Fruit fly (Drosophila melanogaster) whole organism, pupa: ENCODE results near the gene Eig71Ej.

Source experiments
- CG10348 ChIP-seq: fragments of 200-800 bp; sonication (Bioruptor generic); IDR thresholded peaks from 2 replicates; pipeline ENCODE4 v1.3.6; 2022; ENCODE audit warnings: missing biosample characterization, missing genetic modification characterization
- CG12605 ChIP-seq: fragments of 200-800 bp; sonication (Bioruptor generic); IDR thresholded peaks from 2 replicates; pipeline ENCODE4 v1.3.6; 2022; ENCODE audit warnings: missing biosample characterization, missing genetic modification characterization
- CG13204 ChIP-seq: fragments of 200-800 bp; sonication (Bioruptor generic); optimal IDR thresholded peaks from 2 replicates; lab custom pipeline; 2018; ENCODE audit warnings: missing biosample characterization, mild to moderate bottlenecking, missing genetic modification characterization, moderate library complexity
- CG14655 ChIP-seq: fragments of 200-800 bp; sonication (Bioruptor generic); optimal IDR thresholded peaks from 3 replicates; lab custom pipeline; 2017; ENCODE audit warnings: mild to moderate bottlenecking, missing biosample characterization, missing genetic modification reagents, missing genetic modification characterization
- CG15710 ChIP-seq: fragments of 200-800 bp; sonication (Bioruptor generic); optimal IDR thresholded peaks from 2 replicates; lab custom pipeline; 2018; ENCODE audit warnings: missing biosample characterization, mild to moderate bottlenecking, missing genetic modification characterization, moderate library complexity
- CG17806 ChIP-seq: fragments of 200-800 bp; sonication (Bioruptor generic); optimal IDR thresholded peaks from 2 replicates; lab custom pipeline; 2018; ENCODE audit warnings: missing biosample characterization, mild to moderate bottlenecking, missing genetic modification characterization, moderate library complexity
- CG32121 ChIP-seq: fragments of 200-800 bp; sonication (Bioruptor generic); IDR thresholded peaks from 2 replicates; pipeline ENCODE4 v1.3.6; 2022; ENCODE audit warnings: missing biosample characterization, missing genetic modification characterization
- CG34367 ChIP-seq: fragments of 200-800 bp; sonication (Bioruptor generic); optimal IDR thresholded peaks from 2 replicates; lab custom pipeline; 2018; ENCODE audit warnings: missing biosample characterization, mild to moderate bottlenecking, missing genetic modification characterization
- CG4496 ChIP-seq: fragments of 200-800 bp; sonication (Bioruptor generic); IDR thresholded peaks from 3 replicates; pipeline ENCODE4 v1.3.6; 2022; ENCODE audit warnings: missing biosample characterization, missing genetic modification characterization
- CG8159 ChIP-seq: fragments of 200-800 bp; sonication (Bioruptor generic); optimal IDR thresholded peaks from 3 replicates; lab custom pipeline; 2018; ENCODE audit warnings: missing biosample characterization, mild to moderate bottlenecking, missing genetic modification characterization, moderate library complexity
- CG8301 ChIP-seq: fragments of 200-800 bp; sonication (Bioruptor generic); optimal IDR thresholded peaks from 2 replicates; lab custom pipeline; 2018; ENCODE audit warnings: missing biosample characterization, mild to moderate bottlenecking, missing genetic modification characterization
- CG9948 ChIP-seq: fragments of 200-800 bp; sonication (Bioruptor generic); optimal IDR thresholded peaks from 2 replicates; lab custom pipeline; 2018; ENCODE audit warnings: missing biosample characterization, mild to moderate bottlenecking, missing genetic modification characterization, moderate library complexity
- D1 ChIP-seq: fragments of 200-800 bp; sonication (Bioruptor generic); optimal IDR thresholded peaks from 2 replicates; lab custom pipeline; 2018; ENCODE audit warnings: missing biosample characterization, mild to moderate bottlenecking, missing genetic modification characterization, moderate library complexity
- EcR ChIP-seq: fragments of 200-800 bp; sonication (Bioruptor generic); optimal IDR thresholded peaks from 3 replicates; lab custom pipeline; 2019; ENCODE audit warnings: missing biosample characterization, missing genetic modification characterization, mild to moderate bottlenecking, moderate library complexity, missing genetic modification reagents
- Ets98B ChIP-seq: fragments of 200-800 bp; sonication (Bioruptor generic); IDR thresholded peaks from 2 replicates; pipeline ENCODE4 v1.3.6; 2022; ENCODE audit warnings: missing biosample characterization, missing genetic modification characterization
- Pif1A ChIP-seq: fragments of 200-800 bp; sonication (Bioruptor generic); optimal IDR thresholded peaks from 3 replicates; lab custom pipeline; 2016; ENCODE audit warnings: missing biosample characterization, missing genetic modification characterization
- Pif1B ChIP-seq: fragments of 200-800 bp; sonication (Bioruptor generic); optimal IDR thresholded peaks from 3 replicates; lab custom pipeline; 2016; ENCODE audit warnings: missing biosample characterization, missing genetic modification characterization
- Snoo ChIP-seq: fragments of 200-800 bp; sonication (Bioruptor generic); optimal IDR thresholded peaks from 3 replicates; lab custom pipeline; 2017; ENCODE audit warnings: missing biosample characterization, mild to moderate bottlenecking, missing genetic modification characterization, inconsistent platforms
- fd96Ca ChIP-seq: fragments of 200-800 bp; sonication (Bioruptor generic); IDR thresholded peaks from 3 replicates; pipeline ENCODE4 v1.3.6; 2022; ENCODE audit warnings: missing biosample characterization, missing genetic modification characterization
- gl ChIP-seq: fragments of 200-800 bp; sonication (Bioruptor generic); optimal IDR thresholded peaks from 2 replicates; lab custom pipeline; 2018; ENCODE audit warnings: missing biosample characterization, mild to moderate bottlenecking, missing genetic modification characterization
- rn ChIP-seq: fragments of 200-800 bp; sonication (Bioruptor generic); IDR thresholded peaks from 2 replicates; pipeline ENCODE4 v1.3.6; 2022; ENCODE audit warnings: missing biosample characterization, missing genetic modification characterization

Gene Eig71Ej

DNA sequence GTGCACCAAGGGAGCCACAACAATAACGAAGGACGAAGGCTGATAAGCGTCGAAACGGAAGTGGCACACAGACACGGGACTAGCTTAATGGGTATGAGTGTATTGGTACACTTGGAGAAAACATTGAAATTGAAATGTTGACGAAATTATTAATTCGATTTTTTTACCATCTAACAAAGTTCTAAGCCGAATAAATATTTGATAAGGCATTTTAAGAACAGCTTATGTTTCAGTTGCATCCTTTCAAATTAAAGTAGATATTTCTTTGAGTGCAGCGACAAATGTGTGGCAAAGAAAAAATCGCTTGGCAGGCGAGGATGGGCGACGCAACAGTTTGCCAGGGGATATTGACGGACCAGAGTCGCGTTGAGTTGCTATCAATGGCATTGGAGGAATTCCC is 20.8 kb downstream of the Eig71Ej start:
- TF ChIP-seq EcR (GFP tag; lab: Kevin White, UChicago), result no peak
- TF ChIP-seq CG34367 (tag; lab: Kevin White, UChicago), result no peak
- no peak for TF ChIP-seq CG15710 (tag; lab: Kevin White, UChicago)
- TF ChIP-seq CG14655 (GFP tag; lab: Kevin White, UChicago), result no peak
- TF ChIP-seq Snoo, result no peak
- TF ChIP-seq Ets98B (GFP tag; lab: Robert Waterston, UW), result no peak
- TF ChIP-seq fd96Ca (GFP tag; lab: Robert Waterston, UW), result no peak
- TF ChIP-seq Pif1B (GFP tag; lab: Kevin White, UChicago), result no peak
- TF ChIP-seq CG17806 (tag; lab: Kevin White, UChicago), result no peak
- no peak for TF ChIP-seq D1 (tag; lab: Kevin White, UChicago)
- no peak for TF ChIP-seq CG8159 (tag; lab: Kevin White, UChicago)
- no peak for TF ChIP-seq CG8301 (tag; lab: Kevin White, UChicago)
- no peak for TF ChIP-seq CG12605 (GFP tag; lab: Robert Waterston, UW)
- TF ChIP-seq rn, result no peak
- no peak for TF ChIP-seq CG4496 (GFP tag; lab: Robert Waterston, UW)
- no peak for TF ChIP-seq CG32121 (GFP tag; lab: Robert Waterston, UW)
- TF ChIP-seq, all 21 proteins: peak for 0

- TF ChIP-seq gl, result no peak
- no peak for TF ChIP-seq CG14655 (GFP tag; lab: Kevin White, UChicago)
- TF ChIP-seq CG13204 (GFP tag; lab: Kevin White, UChicago), result no peak
- TF ChIP-seq CG12605 (GFP tag; lab: Robert Waterston, UW), result no peak
- TF ChIP-seq CG8159 (tag; lab: Kevin White, UChicago), result no peak
- no peak for TF ChIP-seq Snoo
- TF ChIP-seq D1 (tag; lab: Kevin White, UChicago), result no peak
- no peak for TF ChIP-seq CG17806 (tag; lab: Kevin White, UChicago)
- TF ChIP-seq Ets98B (GFP tag; lab: Robert Waterston, UW), result no peak
- no peak for TF ChIP-seq EcR (GFP tag; lab: Kevin White, UChicago)
- no peak for TF ChIP-seq CG9948 (tag; lab: Kevin White, UChicago)
- no peak for TF ChIP-seq rn
- TF ChIP-seq CG34367 (tag; lab: Kevin White, UChicago), result no peak
- no peak for TF ChIP-seq Pif1B (GFP tag; lab: Kevin White, UChicago)
- no peak for TF ChIP-seq CG4496 (GFP tag; lab: Robert Waterston, UW)
- no peak for TF ChIP-seq CG15710 (tag; lab: Kevin White, UChicago)
- TF ChIP-seq CG32121 (GFP tag; lab: Robert Waterston, UW), result no peak
- no peak for TF ChIP-seq fd96Ca (GFP tag; lab: Robert Waterston, UW)
Measured at dm6 chr3L:15638524-15638923, 22.3 kb downstream of the Eig71Ej start.

dm6 chr3L:15637618-15638017 is 23.2 kb downstream of the Eig71Ej start:
- TF ChIP-seq Pif1A (GFP tag; lab: Kevin White, UChicago) (peak; percentile 34), gl (peak; percentile 36), EcR (GFP tag; lab: Kevin White, UChicago) (peak; percentile 89), rn (no peak)

dm6 chr3L:15636978-15637377 is 23.8 kb downstream of the Eig71Ej start:
- TF ChIP-seq CG14655 (GFP tag; lab: Kevin White, UChicago), result no peak
- no peak for TF ChIP-seq CG8301 (tag; lab: Kevin White, UChicago)
- TF ChIP-seq CG12605 (GFP tag; lab: Robert Waterston, UW), result no peak
- no peak for TF ChIP-seq CG13204 (GFP tag; lab: Kevin White, UChicago)
- no peak for TF ChIP-seq fd96Ca (GFP tag; lab: Robert Waterston, UW)
- TF ChIP-seq Ets98B (GFP tag; lab: Robert Waterston, UW), result no peak
- TF ChIP-seq CG9948 (tag; lab: Kevin White, UChicago), result no peak
- TF ChIP-seq CG10348 (GFP tag; lab: Robert Waterston, UW), result no peak
- TF ChIP-seq Pif1B (GFP tag; lab: Kevin White, UChicago), result no peak
- TF ChIP-seq CG8159 (tag; lab: Kevin White, UChicago), result no peak

DNA sequence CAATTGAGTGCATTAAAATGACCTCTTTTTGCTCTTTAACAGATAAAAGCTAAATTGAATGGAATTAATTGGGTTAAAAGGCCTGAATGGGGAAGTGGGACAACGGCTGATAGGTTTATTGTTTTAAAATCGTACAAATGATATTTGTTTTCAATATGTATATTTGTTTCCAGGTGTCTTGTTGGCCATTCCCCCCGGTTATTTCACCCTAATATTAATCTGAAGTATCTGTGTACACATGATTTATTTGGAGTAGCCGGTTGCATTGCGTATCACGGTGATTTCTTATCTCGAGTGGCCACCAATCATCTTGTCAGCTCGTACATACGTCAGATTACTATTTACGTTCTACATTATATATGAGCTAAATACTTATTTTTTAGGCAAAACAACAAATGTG is 24.5 kb downstream of the Eig71Ej start:
- TF ChIP-seq CG32121 (GFP tag; lab: Robert Waterston, UW) (no peak), Snoo (no peak), CG9948 (tag; lab: Kevin White, UChicago) (no peak), fd96Ca (GFP tag; lab: Robert Waterston, UW) (no peak), CG10348 (GFP tag; lab: Robert Waterston, UW) (no peak), EcR (GFP tag; lab: Kevin White, UChicago) (peak; percentile 1), CG14655 (GFP tag; lab: Kevin White, UChicago) (no peak)

dm6 chr3L:15634368-15635075 is 26.3 kb downstream of the Eig71Ej start:
- no peak for TF ChIP-seq Ets98B (GFP tag; lab: Robert Waterston, UW)
- no peak for TF ChIP-seq Snoo
- no peak for TF ChIP-seq rn
- TF ChIP-seq CG8159 (tag; lab: Kevin White, UChicago), result no peak
- TF ChIP-seq fd96Ca (GFP tag; lab: Robert Waterston, UW), result no peak
- TF ChIP-seq CG9948 (tag; lab: Kevin White, UChicago), result no peak
